Worm (Caenorhabditis elegans) whole organism, midembryonic: ENCODE measurements around the gene ZC190.2.

ENCODE experiments used
- T22C8.4 ChIP-seq: fragments of 200-800 bp; sonication (Bioruptor generic); IDR thresholded peaks from 2 replicates; pipeline ENCODE4 v1.3.6; 2022; ENCODE audit warnings: missing genetic modification characterization, missing compliant biosample characterization
- flt-1 ChIP-seq: fragments of 200-800 bp; sonication (Bioruptor generic); IDR thresholded peaks from 2 replicates; pipeline ENCODE4 v1.3.6; 2022; ENCODE audit warnings: missing genetic modification characterization, missing compliant biosample characterization
- klf-2 ChIP-seq: fragments of 200-800 bp; sonication (Bioruptor generic); conservative IDR thresholded peaks from 2 replicates; pipeline ENCODE4 v1.3.6; 2022; ENCODE audit warnings: missing genetic modification reagents, missing genetic modification characterization, missing compliant biosample characterization
- ref-1 ChIP-seq: fragments of 200-800 bp; sonication (Bioruptor generic); conservative IDR thresholded peaks from 2 replicates; pipeline ENCODE4 v1.3.6; 2022; ENCODE audit warnings: missing genetic modification reagents, missing genetic modification characterization, missing compliant biosample characterization
- tab-1 ChIP-seq: fragments of 200-800 bp; sonication (Bioruptor generic); IDR thresholded peaks from 2 replicates; pipeline ENCODE4 v1.3.6; 2022; ENCODE audit warnings: missing genetic modification characterization, missing compliant biosample characterization
- ztf-23 ChIP-seq: fragments of 200-800 bp; sonication (Bioruptor generic); IDR thresholded peaks from 2 replicates; pipeline ENCODE4 v1.3.6; 2022; ENCODE audit warnings: missing genetic modification reagents, missing genetic modification characterization, missing compliant biosample characterization
- ztf-29 ChIP-seq: fragments of 200-800 bp; sonication (Bioruptor generic); IDR thresholded peaks from 2 replicates; pipeline ENCODE4 v1.3.6; 2022; ENCODE audit warnings: missing genetic modification reagents, missing genetic modification characterization, missing compliant biosample characterization

DNA sequence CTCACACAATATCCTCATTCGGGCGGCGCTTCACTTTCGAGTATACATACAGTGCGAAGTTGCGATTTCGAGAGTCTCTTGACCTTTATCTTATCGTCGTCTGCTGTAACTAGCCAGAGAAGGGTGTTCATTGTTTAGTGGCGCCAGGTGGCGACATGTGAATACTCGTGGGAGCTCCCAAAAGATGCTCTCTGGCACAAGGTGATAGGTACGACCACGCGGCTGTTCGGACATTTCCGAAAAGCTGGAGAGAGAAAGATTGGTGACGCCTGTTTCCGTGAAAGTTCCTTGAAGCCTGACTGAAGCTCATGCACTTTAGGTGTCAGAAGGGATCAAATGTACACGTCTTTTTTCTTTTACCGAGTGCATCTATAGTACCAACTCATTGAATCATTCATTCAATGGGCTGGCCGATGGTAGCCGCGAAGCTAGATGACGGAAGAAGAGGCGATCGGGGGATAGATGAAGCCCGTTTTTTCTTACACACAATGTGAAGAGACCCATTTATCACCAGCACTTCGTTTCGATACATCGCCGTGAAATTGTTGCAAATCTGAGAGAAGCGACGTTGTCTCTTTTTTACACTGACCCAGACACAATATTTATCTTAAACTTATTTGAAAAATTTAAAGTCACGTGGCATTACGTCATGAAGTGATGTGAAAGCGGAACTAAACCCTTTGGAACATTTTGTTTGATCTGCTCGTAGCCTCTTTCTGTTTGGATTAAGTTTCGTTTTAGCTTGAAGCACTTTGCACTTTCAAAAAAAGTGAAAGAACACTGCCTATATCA lies 13.7 kb upstream of the ZC190.2 start:
- TF ChIP-seq ref-1 (GFP tag; lab: Robert Waterston, UW) (no peak), klf-2 (GFP tag; lab: Robert Waterston, UW) (no peak), ztf-29 (no peak), tab-1 (no peak), ztf-23 (GFP tag; lab: Robert Waterston, UW) (no peak), flt-1 (GFP tag; lab: Robert Waterston, UW) (no peak), T22C8.4 (GFP tag; lab: Robert Waterston, UW) (no peak)
